Fruit fly (Drosophila melanogaster) whole organism, prepupa: ENCODE measurements around the gene CG15387.

Experiments
- CG10631 ChIP-seq: fragments of 200-800 bp; sonication (Bioruptor generic); optimal IDR thresholded peaks from 2 replicates; lab custom pipeline; 2016; ENCODE audit warnings: missing biosample characterization, missing genetic modification characterization
- CG10669 ChIP-seq: fragments of 200-800 bp; sonication (Bioruptor generic); optimal IDR thresholded peaks from 3 replicates; lab custom pipeline; 2018; ENCODE audit warnings: missing biosample characterization, mild to moderate bottlenecking, missing genetic modification characterization, moderate library complexity
- CG11294 ChIP-seq: fragments of 200-800 bp; sonication (Bioruptor generic); IDR thresholded peaks from 2 replicates; pipeline ENCODE4 v1.3.6; 2022; ENCODE audit warnings: missing biosample characterization, missing genetic modification characterization
- CG11762 ChIP-seq: fragments of 200-800 bp; sonication (Bioruptor generic); optimal IDR thresholded peaks from 3 replicates; lab custom pipeline; 2016; ENCODE audit warnings: missing biosample characterization, missing genetic modification characterization; ENCODE audit not compliant: insufficient read depth
- CG11902 ChIP-seq: fragments of 200-800 bp; sonication (Bioruptor generic); optimal IDR thresholded peaks from 3 replicates; lab custom pipeline; 2016; ENCODE audit warnings: missing biosample characterization, missing genetic modification characterization
- CG1621 ChIP-seq: fragments of 200-800 bp; sonication (Bioruptor generic); optimal IDR thresholded peaks from 3 replicates; lab custom pipeline; 2018; ENCODE audit warnings: missing biosample characterization, mild to moderate bottlenecking, missing genetic modification characterization
- CG16779 ChIP-seq: fragments of 200-800 bp; sonication (Bioruptor generic); optimal IDR thresholded peaks from 3 replicates; lab custom pipeline; 2017; ENCODE audit warnings: missing biosample characterization, mild to moderate bottlenecking, missing genetic modification characterization
- CG3032 ChIP-seq: fragments of 200-800 bp; optimal IDR thresholded peaks from 2 replicates; lab custom pipeline; 2019; ENCODE audit warnings: missing biosample characterization, mild to moderate bottlenecking, missing genetic modification characterization, moderate library complexity
- CG31627 ChIP-seq: fragments of 200-800 bp; sonication (Bioruptor generic); optimal IDR thresholded peaks from 3 replicates; lab custom pipeline; 2016; ENCODE audit warnings: missing biosample characterization, missing genetic modification characterization
- CG32006 ChIP-seq: fragments of 200-800 bp; sonication (Bioruptor generic); optimal IDR thresholded peaks from 3 replicates; lab custom pipeline; 2017; ENCODE audit warnings: missing biosample characterization, mild to moderate bottlenecking, missing genetic modification characterization
- CG34406 ChIP-seq: fragments of 200-800 bp; sonication (Bioruptor generic); optimal IDR thresholded peaks from 3 replicates; lab custom pipeline; 2016; ENCODE audit warnings: missing biosample characterization, missing genetic modification characterization
- CG3919 ChIP-seq: fragments of 200-800 bp; sonication (Bioruptor generic); optimal IDR thresholded peaks from 3 replicates; lab custom pipeline; 2016; ENCODE audit warnings: missing biosample characterization, missing genetic modification characterization
- CG4318 ChIP-seq: fragments of 200-800 bp; sonication (Bioruptor generic); optimal IDR thresholded peaks from 3 replicates; lab custom pipeline; 2017; ENCODE audit warnings: missing biosample characterization, mild to moderate bottlenecking, missing genetic modification characterization
- CG6163 ChIP-seq: fragments of 200-800 bp; sonication (Bioruptor generic); IDR thresholded peaks from 3 replicates; pipeline ENCODE4 v1.3.6; 2022; ENCODE audit warnings: missing biosample characterization, missing genetic modification characterization
- CG6808 ChIP-seq: fragments of 200-800 bp; sonication (Bioruptor generic); optimal IDR thresholded peaks from 3 replicates; lab custom pipeline; 2017; ENCODE audit warnings: missing biosample characterization, missing genetic modification characterization, mild to moderate bottlenecking, moderate library complexity, missing genetic modification reagents
- CG6854 ChIP-seq: fragments of 200-800 bp; sonication (Bioruptor generic); optimal IDR thresholded peaks from 2 replicates; lab custom pipeline; 2017; ENCODE audit warnings: missing biosample characterization, mild to moderate bottlenecking, missing genetic modification characterization
- CG8119 ChIP-seq: fragments of 200-800 bp; sonication (Bioruptor generic); IDR thresholded peaks from 3 replicates; pipeline ENCODE4 v1.3.6; 2022; ENCODE audit warnings: missing biosample characterization, missing genetic modification characterization
- CG8319 ChIP-seq: fragments of 200-800 bp; sonication (Bioruptor generic); optimal IDR thresholded peaks from 3 replicates; lab custom pipeline; 2016; ENCODE audit warnings: missing biosample characterization, missing genetic modification characterization
- CG8632 ChIP-seq: fragments of 200-800 bp; sonication (Bioruptor generic); optimal IDR thresholded peaks from 3 replicates; lab custom pipeline; 2016; ENCODE audit warnings: missing biosample characterization, missing genetic modification characterization
- Eip78C ChIP-seq: fragments of 200-800 bp; sonication (Bioruptor generic); peaks from one replicate; lab custom pipeline; 2016; ENCODE audit warnings: missing biosample characterization, missing genetic modification characterization
- Ets96B ChIP-seq: fragments of 200-800 bp; optimal IDR thresholded peaks from 2 replicates; lab custom pipeline; 2019; ENCODE audit warnings: missing biosample characterization, mild to moderate bottlenecking, missing genetic modification characterization, moderate library complexity
- Gug ChIP-seq: fragments of 200-800 bp; sonication (Bioruptor generic); IDR thresholded peaks from 2 replicates; pipeline ENCODE4 v1.3.6; 2022; ENCODE audit warnings: missing biosample characterization, missing genetic modification characterization
- Hr38 ChIP-seq: sonication (Bioruptor generic); optimal IDR thresholded peaks from 2 replicates; lab custom pipeline; 2016; ENCODE audit warnings: missing biosample characterization, missing genetic modification characterization
- Hr39 ChIP-seq: fragments of 200-800 bp; sonication (Bioruptor generic); optimal IDR thresholded peaks from 2 replicates; lab custom pipeline; 2016; ENCODE audit warnings: missing biosample characterization, missing genetic modification characterization
- Hr4 ChIP-seq: fragments of 200-800 bp; sonication (Bioruptor generic); optimal IDR thresholded peaks from 3 replicates; lab custom pipeline; 2016; ENCODE audit warnings: missing biosample characterization, missing genetic modification characterization
- Lpt ChIP-seq: fragments of 200-800 bp; sonication (Bioruptor generic); optimal IDR thresholded peaks from 3 replicates; lab custom pipeline; 2016; ENCODE audit warnings: missing biosample characterization, missing genetic modification characterization
- Met ChIP-seq: fragments of 200-800 bp; sonication (Bioruptor generic); optimal IDR thresholded peaks from 3 replicates; lab custom pipeline; 2016; ENCODE audit warnings: missing biosample characterization, missing genetic modification characterization
- OdsH ChIP-seq: fragments of 200-800 bp; sonication (Bioruptor generic); optimal IDR thresholded peaks from 3 replicates; lab custom pipeline; 2016; ENCODE audit warnings: missing biosample characterization, missing genetic modification characterization
- Smox ChIP-seq: fragments of 200-800 bp; sonication (Bioruptor generic); optimal IDR thresholded peaks from 3 replicates; lab custom pipeline; 2016; ENCODE audit warnings: missing biosample characterization, missing genetic modification characterization
- Sox102F ChIP-seq: fragments of 200-800 bp; sonication (Bioruptor generic); optimal IDR thresholded peaks from 2 replicates; lab custom pipeline; 2016; ENCODE audit warnings: missing biosample characterization, mild to moderate bottlenecking, missing genetic modification characterization
- Sox14 ChIP-seq: fragments of 200-800 bp; sonication (Bioruptor generic); optimal IDR thresholded peaks from 3 replicates; lab custom pipeline; 2016; ENCODE audit warnings: missing biosample characterization, missing genetic modification characterization
- Sox15 ChIP-seq: fragments of 200-800 bp; sonication (Bioruptor generic); optimal IDR thresholded peaks from 3 replicates; lab custom pipeline; 2016; ENCODE audit warnings: missing biosample characterization, missing genetic modification characterization
- achi ChIP-seq: fragments of 200-800 bp; sonication (Bioruptor generic); optimal IDR thresholded peaks from 3 replicates; lab custom pipeline; 2016; ENCODE audit warnings: missing biosample characterization, missing genetic modification characterization
- acj6 ChIP-seq: fragments of 200-800 bp; sonication (Bioruptor generic); optimal IDR thresholded peaks from 3 replicates; lab custom pipeline; 2016; ENCODE audit warnings: missing biosample characterization, missing genetic modification characterization
- cyc ChIP-seq: fragments of 200-800 bp; sonication (Bioruptor generic); optimal IDR thresholded peaks from 3 replicates; lab custom pipeline; 2016; ENCODE audit warnings: missing biosample characterization, missing genetic modification characterization
- eg ChIP-seq: fragments of 200-800 bp; sonication (Bioruptor generic); IDR thresholded peaks from 3 replicates; pipeline ENCODE4 v1.3.6; 2022; ENCODE audit warnings: missing biosample characterization, missing genetic modification characterization
- esn ChIP-seq: fragments of 200-800 bp; sonication (Bioruptor generic); optimal IDR thresholded peaks from 2 replicates; lab custom pipeline; 2016; ENCODE audit warnings: missing biosample characterization, mild to moderate bottlenecking, missing genetic modification characterization, moderate library complexity
- fkh ChIP-seq: fragments of 200-800 bp; sonication (Bioruptor generic); optimal IDR thresholded peaks from 3 replicates; lab custom pipeline; 2017; ENCODE audit warnings: missing biosample characterization, mild to moderate bottlenecking, missing genetic modification characterization, moderate library complexity
- net ChIP-seq: fragments of 200-800 bp; sonication (Bioruptor generic); optimal IDR thresholded peaks from 3 replicates; lab custom pipeline; 2016; ENCODE audit warnings: missing biosample characterization, missing genetic modification characterization
- pdm3 ChIP-seq: fragments of 200-800 bp; sonication (Bioruptor generic); optimal IDR thresholded peaks from 3 replicates; lab custom pipeline; 2016; ENCODE audit warnings: missing biosample characterization, missing genetic modification characterization
- salr ChIP-seq, 2 experiments: fragments of 200-800 bp; sonication (Bioruptor generic); optimal IDR thresholded peaks; 3 replicates each; lab custom pipeline; 2016 to 2018; ENCODE audit warnings: missing biosample characterization in 2 of 2, missing genetic modification characterization in 2 of 2, mild to moderate bottlenecking in 1 of 2
- spab ChIP-seq: fragments of 200-800 bp; sonication (Bioruptor generic); optimal IDR thresholded peaks from 2 replicates; lab custom pipeline; 2017; ENCODE audit warnings: missing biosample characterization, mild to moderate bottlenecking, missing genetic modification characterization, missing genetic modification reagents
- svp ChIP-seq: fragments of 200-800 bp; sonication (Bioruptor generic); peaks from one replicate; lab custom pipeline; 2016; ENCODE audit warnings: missing biosample characterization, missing genetic modification characterization
- topi ChIP-seq: fragments of 200-800 bp; sonication (Bioruptor generic); optimal IDR thresholded peaks from 3 replicates; lab custom pipeline; 2016; ENCODE audit warnings: missing biosample characterization, missing genetic modification characterization
- vri ChIP-seq: fragments of 200-800 bp; sonication (Bioruptor generic); optimal IDR thresholded peaks from 3 replicates; lab custom pipeline; 2016; ENCODE audit warnings: missing biosample characterization, mild to moderate bottlenecking, missing genetic modification characterization

CG15387 gene

dm6 chr2L:2180120-2180539, 46.0 kb downstream of the CG15387 start (continued):
- TF ChIP-seq CG31627 (GFP tag; lab: Kevin White, UChicago): peak; percentile 67
- peak; percentile 81 for TF ChIP-seq Lpt
- peak; percentile 85 for TF ChIP-seq topi (GFP tag; lab: Kevin White, UChicago)
- peak; percentile 71 for TF ChIP-seq CG11762 (GFP tag; lab: Kevin White, UChicago)
- peak; percentile 55 for TF ChIP-seq vri (GFP tag; lab: Kevin White, UChicago)
- TF ChIP-seq eg (GFP tag; lab: Robert Waterston, UW): peak; percentile 92
- peak; percentile 83 for TF ChIP-seq CG10631 (GFP tag; lab: Kevin White, UChicago)
- peak; percentile 74 for TF ChIP-seq Sox15 (GFP tag; lab: Kevin White, UChicago)
- TF ChIP-seq CG1621 (tag; lab: Kevin White, UChicago): peak; percentile 84
- no peak for TF ChIP-seq Hr38 (GFP tag; lab: Kevin White, UChicago)
- TF ChIP-seq Met (GFP tag; lab: Kevin White, UChicago): peak; percentile 76
- TF ChIP-seq Hr39 (GFP tag; lab: Kevin White, UChicago): peak; percentile 70
- peak; percentile 84 for TF ChIP-seq CG8632 (GFP tag; lab: Kevin White, UChicago)
- peak; percentile 85 for TF ChIP-seq CG6808 (GFP tag; lab: Kevin White, UChicago)
- peak; percentile 82 for TF ChIP-seq Hr4
- TF ChIP-seq Sox14 (GFP tag; lab: Kevin White, UChicago): peak; percentile 82
- TF ChIP-seq Sox102F: peak; percentile 80
- TF ChIP-seq cyc (GFP tag; lab: Kevin White, UChicago): peak; percentile 79
- peak; percentile 94 for TF ChIP-seq svp (GFP tag; lab: Kevin White, UChicago)
- TF ChIP-seq CG8319 (GFP tag; lab: Kevin White, UChicago): peak; percentile 72
- TF ChIP-seq CG34406 (GFP tag; lab: Kevin White, UChicago): peak; percentile 87
- TF ChIP-seq CG3919 (GFP tag; lab: Kevin White, UChicago): peak; percentile 88
- TF ChIP-seq CG8119: peak; percentile 91
- peak; percentile 78 for TF ChIP-seq CG4318 (GFP tag; lab: Kevin White, UChicago)
- TF ChIP-seq, all 60 proteins: peak for 58

- TF ChIP-seq CG8319 (GFP tag; lab: Kevin White, UChicago) (no peak), net (no peak), CG16779 (tag; lab: Kevin White, UChicago) (no peak), fkh (GFP tag; lab: Kevin White, UChicago) (peak; percentile 34), achi (GFP tag; lab: Kevin White, UChicago) (no peak), vri (GFP tag; lab: Kevin White, UChicago) (peak; percentile 19)
Observed at dm6 chr2L:2179366-2179765, 46.7 kb downstream of the CG15387 start.

dm6 chr2L:2178810-2179143, 47.3 kb downstream of the CG15387 start:
- TF ChIP-seq CG10669 (no peak), salr (GFP tag; optimal IDR thresholded peaks at IDR 0.05; lab: Kevin White, UChicago) (no peak), pdm3 (GFP tag; lab: Kevin White, UChicago) (peak; percentile 11), Met (GFP tag; lab: Kevin White, UChicago) (no peak), fkh (GFP tag; lab: Kevin White, UChicago) (no peak), Gug (GFP tag; lab: Robert Waterston, UW) (no peak), vri (GFP tag; lab: Kevin White, UChicago) (no peak), CG3032 (no peak), CG6854 (GFP tag; lab: Kevin White, UChicago) (no peak), CG11294 (GFP tag; lab: Robert Waterston, UW) (no peak), spab (GFP tag; lab: Kevin White, UChicago) (no peak), CG11902 (GFP tag; lab: Kevin White, UChicago) (no peak), Sox15 (GFP tag; lab: Kevin White, UChicago) (no peak), acj6 (GFP tag; lab: Kevin White, UChicago) (peak; percentile 40), Smox (GFP tag; lab: Kevin White, UChicago) (no peak), esn (no peak), net (no peak), svp (GFP tag; lab: Kevin White, UChicago) (peak; percentile 67), CG31627 (GFP tag; lab: Kevin White, UChicago) (no peak), achi (GFP tag; lab: Kevin White, UChicago) (peak; percentile 35), Eip78C (GFP tag; lab: Kevin White, UChicago) (peak; percentile 62), Ets96B (tag; lab: Kevin White, UChicago) (no peak), Hr39 (GFP tag; lab: Kevin White, UChicago) (peak; percentile 27), CG34406 (GFP tag; lab: Kevin White, UChicago) (no peak), Lpt (no peak), CG11762 (GFP tag; lab: Kevin White, UChicago) (no peak), CG6808 (GFP tag; lab: Kevin White, UChicago) (no peak), CG8119 (peak; percentile 50), Hr4 (peak; percentile 69), Sox14 (GFP tag; lab: Kevin White, UChicago) (peak; percentile 3), CG10631 (GFP tag; lab: Kevin White, UChicago) (peak; percentile 24), CG32006 (GFP tag; lab: Kevin White, UChicago) (peak; percentile 14), Sox102F (no peak), CG6163 (GFP tag; lab: Robert Waterston, UW) (no peak), OdsH (GFP tag; lab: Kevin White, UChicago) (peak; percentile 56), CG8632 (GFP tag; lab: Kevin White, UChicago) (no peak)
